Worm (Caenorhabditis elegans) whole organism, mixed stage, embryonic: Measurements from ENCODE around the gene F36A4.5.

Experiments used
- blmp-1 ChIP-seq: fragments of 150-350 bp; optimal IDR thresholded peaks from 2 replicates; lab custom pipeline; 2014; ENCODE audit warnings: missing biosample characterization, missing genetic modification characterization
- elt-1 ChIP-seq: sonication (generic microtip); optimal IDR thresholded peaks from 2 replicates; lab custom pipeline; 2017; ENCODE audit warnings: missing genetic modification characterization, mild to moderate bottlenecking, missing compliant biosample characterization, antibody characterized with exemption, moderate library complexity, borderline replicate concordance; ENCODE audit not compliant: insufficient read depth
- elt-3 ChIP-seq: fragments of 150-350 bp; optimal IDR thresholded peaks from 2 replicates; lab custom pipeline; 2014; ENCODE audit warnings: missing biosample characterization, missing genetic modification characterization
- hlh-1 ChIP-seq: fragments of 150-350 bp; optimal IDR thresholded peaks from 2 replicates; lab custom pipeline; 2014; ENCODE audit warnings: missing biosample characterization, missing genetic modification reagents, missing genetic modification characterization
- lsy-2 ChIP-seq: fragments of 150-350 bp; optimal IDR thresholded peaks from 2 replicates; lab custom pipeline; 2014; ENCODE audit warnings: missing biosample characterization, missing genetic modification characterization
- mab-5 ChIP-seq: fragments of 150-350 bp; optimal IDR thresholded peaks from 2 replicates; lab custom pipeline; 2014; ENCODE audit warnings: missing biosample characterization, missing genetic modification characterization
- nhr-237 ChIP-seq: fragments of 150-350 bp; optimal IDR thresholded peaks from 2 replicates; lab custom pipeline; 2014; ENCODE audit warnings: missing biosample characterization, missing genetic modification characterization
- sem-2 ChIP-seq: fragments of 200-800 bp; sonication (Bioruptor generic); optimal IDR thresholded peaks from 2 replicates; lab custom pipeline; 2018; ENCODE audit warnings: mild to moderate bottlenecking, missing genetic modification characterization, missing compliant biosample characterization
- snpc-4 ChIP-seq: fragments of 150-350 bp; optimal IDR thresholded peaks from 2 replicates; lab custom pipeline; 2014; ENCODE audit warnings: missing biosample characterization, missing genetic modification characterization

DNA sequence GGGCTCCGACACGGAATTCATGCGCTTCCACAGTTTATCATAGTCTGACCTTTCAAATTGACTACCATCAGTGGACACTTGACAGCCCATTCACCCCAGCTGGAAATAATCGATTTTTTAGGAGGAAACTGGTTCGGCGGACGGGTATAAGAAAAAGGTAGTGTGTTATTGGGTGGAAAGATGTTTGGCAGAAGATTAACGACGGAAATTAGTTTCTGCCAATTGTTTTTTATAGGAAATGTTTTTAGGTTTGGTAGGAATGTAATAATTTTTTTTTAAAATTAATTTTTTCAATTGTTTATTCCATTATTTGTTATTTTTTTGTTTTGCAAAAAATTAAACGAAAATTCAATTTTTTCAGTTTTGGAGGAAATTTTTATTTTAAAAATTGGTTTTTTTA is 33.7 kb downstream of the F36A4.5 start, which contains the start of gene F15E6.9:
- TF ChIP-seq elt-1 (tag; lab: Kevin White, UChicago) = no peak
- TF ChIP-seq blmp-1 (tag; lab: Kevin White, UChicago) = no peak
- TF ChIP-seq snpc-4 (tag; lab: Kevin White, UChicago) = no peak
- TF ChIP-seq elt-3 (tag; lab: Kevin White, UChicago) = no peak
- TF ChIP-seq nhr-237 (tag; lab: Kevin White, UChicago) = no peak
- TF ChIP-seq mab-5 (tag; lab: Kevin White, UChicago) = no peak
- no peak for TF ChIP-seq lsy-2 (tag; lab: Kevin White, UChicago)
- no peak for TF ChIP-seq sem-2
- no peak for TF ChIP-seq hlh-1 (tag; lab: Kevin White, UChicago)
